Fruit fly (Drosophila melanogaster): ENCODE results near the gene RpS14b.

Gene RpS14b

dm6 chrX:7938482-7938804, 3.7 kb downstream of the RpS14b start (continued):
- TF ChIP-seq CG3847 (GFP tag; IDR thresholded peaks at IDR 0.05) (no peak), Sin3A (optimal IDR thresholded peaks at IDR 0.05) (no peak), CG17359 (tag; optimal IDR thresholded peaks at IDR 0.05) (no peak), dm (GFP tag; optimal IDR thresholded peaks at IDR 0.05) (no peak), CG14014 (GFP tag; IDR thresholded peaks at IDR 0.05) (no peak; the same call in 1 of the 2 replicates), phol (tag; optimal IDR thresholded peaks at IDR 0.05) (no peak), CG7271 (tag; optimal IDR thresholded peaks at IDR 0.05) (no peak), wor (GFP tag; IDR thresholded peaks at IDR 0.05) (no peak), Med (GFP tag) (no peak), ftz-f1 (GFP tag; optimal IDR thresholded peaks at IDR 0.05) (no peak), Myb (GFP tag; optimal IDR thresholded peaks at IDR 0.05) (no peak), dysf (GFP tag; IDR thresholded peaks at IDR 0.05) (0 out of 3 replicates have a peak, but pooled peaks have one; percentile 0), CG3838 (GFP tag; optimal IDR thresholded peaks at IDR 0.05) (no peak), nerfin-1 (tag; optimal IDR thresholded peaks at IDR 0.05) (no peak), NC2α (GFP tag; optimal IDR thresholded peaks at IDR 0.05) (no peak), Ets65A (GFP tag) (no peak), odd (GFP tag; optimal IDR thresholded peaks at IDR 0.05) (no peak), ssp (GFP tag; IDR thresholded peaks at IDR 0.05) (0 out of 2 replicates have a peak, but pooled peaks have one; percentile 1), Sox100B (GFP tag; optimal IDR thresholded peaks at IDR 0.05) (peak; percentile 26), CG5180 (GFP tag; optimal IDR thresholded peaks at IDR 0.05) (peak; percentile 27), CG3726 (GFP tag; IDR thresholded peaks at IDR 0.05) (no peak), CG9609 (GFP tag; optimal IDR thresholded peaks at IDR 0.05) (no peak), Hsf (GFP tag; optimal IDR thresholded peaks at IDR 0.05) (no peak), CG9817 (tag; optimal IDR thresholded peaks at IDR 0.05) (no peak), MESR4 (GFP tag; optimal IDR thresholded peaks at IDR 0.05) (no peak), ato (GFP tag; IDR thresholded peaks at IDR 0.05; ENCODE audit: partially characterized antibody) (no peak), chn (GFP tag; optimal IDR thresholded peaks at IDR 0.05) (peak; percentile 1), CG1603 (tag; optimal IDR thresholded peaks at IDR 0.05) (no peak), NK7.1 (GFP tag; optimal IDR thresholded peaks at IDR 0.05) (no peak), Bteb2 (GFP tag; optimal IDR thresholded peaks at IDR 0.05) (no peak), ind (GFP tag; optimal IDR thresholded peaks at IDR 0.05) (no peak), Awh (GFP tag; IDR thresholded peaks at IDR 0.05) (no peak), CG11723 (GFP tag; optimal IDR thresholded peaks at IDR 0.05) (no peak), D19B (GFP tag; optimal IDR thresholded peaks at IDR 0.05) (no peak), yki (optimal IDR thresholded peaks at IDR 0.05) (no peak), CG12219 (GFP tag; optimal IDR thresholded peaks at IDR 0.05) (no peak), CG2678 (tag; optimal IDR thresholded peaks at IDR 0.05) (no peak), HLH54F (GFP tag; optimal IDR thresholded peaks at IDR 0.05) (no peak), mirr (GFP tag; optimal IDR thresholded peaks at IDR 0.05) (no peak), CG10654 (GFP tag; optimal IDR thresholded peaks at IDR 0.05) (no peak), sens-2 (GFP tag; IDR thresholded peaks at IDR 0.05) (no peak), gcm2 (GFP tag; optimal IDR thresholded peaks at IDR 0.05) (no peak), bcd (GFP tag; optimal IDR thresholded peaks at IDR 0.05) (no peak), gt (GFP tag; IDR thresholded peaks at IDR 0.05) (no peak), hbn (GFP tag; IDR thresholded peaks at IDR 0.05; ENCODE audit: partially characterized antibody) (no peak), CG4854 (GFP tag; optimal IDR thresholded peaks at IDR 0.05) (no peak), Dp (GFP tag; optimal IDR thresholded peaks at IDR 0.05) (no peak), so (GFP tag; IDR thresholded peaks at IDR 0.05) (no peak), sob (GFP tag; IDR thresholded peaks at IDR 0.05) (no peak), Ets97D (GFP tag; optimal IDR thresholded peaks at IDR 0.05) (no peak), CG1832 (GFP tag; optimal IDR thresholded peaks at IDR 0.05) (no peak), bab2 (GFP tag; optimal IDR thresholded peaks at IDR 0.05) (no peak), Mrtf (GFP tag; IDR thresholded peaks at IDR 0.05) (no peak), CG9797 (GFP tag; optimal IDR thresholded peaks at IDR 0.05) (no peak)
